Worm (Caenorhabditis elegans): ENCODE results near the gene spsb-1.
"Not testable (repeated sequence)": the region's sequence is repeated elsewhere in the genome, so short reads cannot be mapped to it uniquely, and the experiment has no call there.

Gene spsb-1

ce11 chrII:15165681-15166235 is 30.8 kb upstream of the spsb-1 start, which contains the start of gene gst-27 (continued):
- TF ChIP-seq ztf-11 (tag; optimal IDR thresholded peaks at IDR 0.05) (no peak), fkh-10 (GFP tag; optimal IDR thresholded peaks at IDR 0.05) (no peak), ceh-9 (tag; optimal IDR thresholded peaks at IDR 0.05) (no peak), pha-4 (tag; optimal IDR thresholded peaks at IDR 0.05) (peak; percentile 86), nfya-1 (tag; optimal IDR thresholded peaks at IDR 0.05; ENCODE audit: insufficient read depth) (peak; percentile 84), elt-1 (tag; optimal IDR thresholded peaks at IDR 0.05) (no peak), tbx-2 (tag; optimal IDR thresholded peaks at IDR 0.05) (peak; percentile 80), skn-1 (tag; optimal IDR thresholded peaks at IDR 0.05) (peak; percentile 56), pqm-1 (tag; optimal IDR thresholded peaks at IDR 0.05) (peak; percentile 45), daf-12 (tag; optimal IDR thresholded peaks at IDR 0.05) (no peak), nhr-11 (tag; optimal IDR thresholded peaks at IDR 0.05) (no peak), aly-2 (tag; optimal IDR thresholded peaks at IDR 0.05) (no peak), unc-39 (tag; optimal IDR thresholded peaks at IDR 0.05) (no peak), elt-2 (tag; optimal IDR thresholded peaks at IDR 0.05) (peak; percentile 73), ZK546.5 (tag; optimal IDR thresholded peaks at IDR 0.05) (no peak), nhr-12 (tag; optimal IDR thresholded peaks at IDR 0.05) (no peak), mdl-1 (tag; optimal IDR thresholded peaks at IDR 0.05) (no peak), nhr-23 (tag; optimal IDR thresholded peaks at IDR 0.05) (peak; percentile 62)

- TF ChIP-seq ceh-9 (tag; optimal IDR thresholded peaks at IDR 0.05) (no peak), elt-2 (tag; optimal IDR thresholded peaks at IDR 0.05) (peak; percentile 15), elt-1 (tag; optimal IDR thresholded peaks at IDR 0.05) (no peak), skn-1 (tag; optimal IDR thresholded peaks at IDR 0.05) (no peak), pqm-1 (tag; optimal IDR thresholded peaks at IDR 0.05) (peak; percentile 41), pha-4 (tag; optimal IDR thresholded peaks at IDR 0.05) (peak; percentile 40)
Observed at ce11 chrII:15167340-15167739, 29.2 kb upstream of the spsb-1 start, which contains the start of gene gst-28. TSS of gene gst-28 (minus strand) at chrII:15167577.

- no peak for TF ChIP-seq unc-39 (tag; optimal IDR thresholded peaks at IDR 0.05)
- TF ChIP-seq pha-4 (tag; optimal IDR thresholded peaks at IDR 0.05) = peak; percentile 43
- no peak for TF ChIP-seq ceh-82 (tag; optimal IDR thresholded peaks at IDR 0.05)
- peak; percentile 33 for TF ChIP-seq pqm-1 (tag; optimal IDR thresholded peaks at IDR 0.05)
- no peak for TF ChIP-seq zag-1 (tag; optimal IDR thresholded peaks at IDR 0.05)
- TF ChIP-seq jun-1 (tag; optimal IDR thresholded peaks at IDR 0.05) = no peak
- TF ChIP-seq aly-2 (tag; optimal IDR thresholded peaks at IDR 0.05) = no peak
- TF ChIP-seq nhr-77 (tag; optimal IDR thresholded peaks at IDR 0.05) = no peak
- TF ChIP-seq lin-39 (tag; optimal IDR thresholded peaks at IDR 0.05) = no peak
- TF ChIP-seq ztf-4 (tag; optimal IDR thresholded peaks at IDR 0.05) = no peak
- TF ChIP-seq nhr-67 (tag; optimal IDR thresholded peaks at IDR 0.05) = no peak
- no peak for TF ChIP-seq nhr-237 (tag; optimal IDR thresholded peaks at IDR 0.05)
- no peak for TF ChIP-seq nfya-1 (tag; optimal IDR thresholded peaks at IDR 0.05; ENCODE audit: insufficient read depth)
- TF ChIP-seq elt-2 (tag; optimal IDR thresholded peaks at IDR 0.05) = peak; percentile 6
- TF ChIP-seq fkh-10 (GFP tag; optimal IDR thresholded peaks at IDR 0.05) = no peak
- no peak for TF ChIP-seq ztf-11 (tag; optimal IDR thresholded peaks at IDR 0.05)
- no peak for TF ChIP-seq egl-27 (tag; optimal IDR thresholded peaks at IDR 0.05)
- TF ChIP-seq nhr-23 (tag; optimal IDR thresholded peaks at IDR 0.05) = no peak
- TF ChIP-seq ZK546.5 (tag; optimal IDR thresholded peaks at IDR 0.05) = no peak
- no peak for TF ChIP-seq skn-1 (tag; optimal IDR thresholded peaks at IDR 0.05)
- TF ChIP-seq egl-5 (tag; optimal IDR thresholded peaks at IDR 0.05) = no peak
- no peak for TF ChIP-seq elt-1 (tag; optimal IDR thresholded peaks at IDR 0.05)
- TF ChIP-seq nhr-11 (tag; optimal IDR thresholded peaks at IDR 0.05) = no peak
- no peak for TF ChIP-seq ama-1 (optimal IDR thresholded peaks at IDR 0.05)
- no peak for TF ChIP-seq unc-62 (GFP tag; optimal IDR thresholded peaks at IDR 0.05)
- TF ChIP-seq elt-3 (tag; optimal IDR thresholded peaks at IDR 0.05) = no peak
- TF ChIP-seq lsy-12 (tag; optimal IDR thresholded peaks at IDR 0.05) = no peak
Observed at ce11 chrII:15169811-15170282, 26.7 kb upstream of the spsb-1 start, which contains the start of gene gst-29. TSS of gene gst-29 (minus strand) at chrII:15169861.

- not testable (repeated sequence) for TF ChIP-seq nhr-76, egl-27, nhr-67 (tag; optimal IDR thresholded peaks at IDR 0.05)
Observed at ce11 chrII:15171816-15172215, 24.7 kb upstream of the spsb-1 start, which contains the start of gene gst-39. TSS of gene gst-39 (minus strand) at chrII:15171916.

- no peak for TF ChIP-seq aly-2 (tag; optimal IDR thresholded peaks at IDR 0.05)
- no peak for TF ChIP-seq fkh-10 (GFP tag; optimal IDR thresholded peaks at IDR 0.05)
- TF ChIP-seq tbx-2 (tag; optimal IDR thresholded peaks at IDR 0.05) = no peak
- no peak for TF ChIP-seq sea-2 (GFP tag; optimal IDR thresholded peaks at IDR 0.05)
- no peak for TF ChIP-seq nhr-11 (tag; optimal IDR thresholded peaks at IDR 0.05)
- peak; percentile 76 for TF ChIP-seq skn-1 (tag; optimal IDR thresholded peaks at IDR 0.05)
- peak; percentile 46 for TF ChIP-seq lin-39 (tag; optimal IDR thresholded peaks at IDR 0.05)
- no peak for TF ChIP-seq elt-2 (tag; optimal IDR thresholded peaks at IDR 0.05)
- TF ChIP-seq ZK546.5 (tag; optimal IDR thresholded peaks at IDR 0.05) = no peak
- TF ChIP-seq ztf-4 (tag; optimal IDR thresholded peaks at IDR 0.05) = no peak
- TF ChIP-seq nhr-77 (tag; optimal IDR thresholded peaks at IDR 0.05) = no peak
- no peak for TF ChIP-seq nhr-12 (tag; optimal IDR thresholded peaks at IDR 0.05)
- no peak for TF ChIP-seq hmg-11 (tag; optimal IDR thresholded peaks at IDR 0.05)
- no peak for TF ChIP-seq mml-1 (tag; optimal IDR thresholded peaks at IDR 0.05)
- no peak for TF ChIP-seq egl-5 (tag; optimal IDR thresholded peaks at IDR 0.05)
- no peak for TF ChIP-seq nhr-237 (tag; optimal IDR thresholded peaks at IDR 0.05)
- peak; percentile 54 for TF ChIP-seq pha-4 (tag; optimal IDR thresholded peaks at IDR 0.05)
- no peak for TF ChIP-seq ztf-11 (tag; optimal IDR thresholded peaks at IDR 0.05)
- no peak for TF ChIP-seq ceh-28 (tag; optimal IDR thresholded peaks at IDR 0.05)
- TF ChIP-seq zag-1 (tag; optimal IDR thresholded peaks at IDR 0.05) = no peak
- TF ChIP-seq nhr-43 (tag; optimal IDR thresholded peaks at IDR 0.05; ENCODE audit: poor library complexity, severe bottlenecking) = no peak
- no peak for TF ChIP-seq fos-1 (tag; optimal IDR thresholded peaks at IDR 0.05)
- TF ChIP-seq nfya-1 (tag; optimal IDR thresholded peaks at IDR 0.05; ENCODE audit: insufficient read depth) = peak; percentile 37
- no peak for TF ChIP-seq mdl-1 (tag; optimal IDR thresholded peaks at IDR 0.05)
- no peak for TF ChIP-seq lsy-12 (tag; optimal IDR thresholded peaks at IDR 0.05)
- TF ChIP-seq elt-1 (tag; optimal IDR thresholded peaks at IDR 0.05) = no peak
Observed at ce11 chrII:15173174-15173573, 23.4 kb upstream of the spsb-1 start.
